Worm (Caenorhabditis elegans) whole organism, L2 larva: Measurements from ENCODE around the gene F41H10.4.

Experiments
- R02D3.7 ChIP-seq: fragments of 150-350 bp; optimal IDR thresholded peaks from 2 replicates; lab custom pipeline; 2014; ENCODE audit warnings: missing biosample characterization, missing genetic modification characterization
- aly-2 ChIP-seq: fragments of 150-350 bp; optimal IDR thresholded peaks from 2 replicates; lab custom pipeline; 2014; ENCODE audit warnings: missing biosample characterization, missing genetic modification characterization
- ama-1 ChIP-seq: fragments of 150-350 bp; optimal IDR thresholded peaks from 2 replicates; lab custom pipeline; 2018; ENCODE audit warnings: inconsistent platforms
- ceh-82 ChIP-seq: fragments of 150-350 bp; optimal IDR thresholded peaks from 2 replicates; lab custom pipeline; 2014; ENCODE audit warnings: missing biosample characterization, missing genetic modification characterization
- egl-27 ChIP-seq: sonication (generic microtip); optimal IDR thresholded peaks from 3 replicates; lab custom pipeline; 2017; ENCODE audit warnings: missing biosample characterization, missing genetic modification reagents, missing genetic modification characterization
- gmeb-1 ChIP-seq: fragments of 150-350 bp; optimal IDR thresholded peaks from 2 replicates; lab custom pipeline; 2014; ENCODE audit warnings: missing biosample characterization, missing genetic modification characterization
- mbf-1 ChIP-seq: sonication (generic microtip); optimal IDR thresholded peaks from 2 replicates; lab custom pipeline; 2017; ENCODE audit warnings: missing biosample characterization, missing genetic modification characterization
- mdl-1 ChIP-seq, 2 experiments: fragments of 150-350 bp in 1 of 2; sonication (generic microtip) in 1 of 2; optimal IDR thresholded peaks; 2 replicates each; lab custom pipeline; 2017; ENCODE audit warnings: missing biosample characterization in 2 of 2, missing genetic modification characterization in 2 of 2
- nhr-11 ChIP-seq: fragments of 150-350 bp; optimal IDR thresholded peaks from 2 replicates; lab custom pipeline; 2014; ENCODE audit warnings: missing biosample characterization, missing genetic modification characterization
- nhr-23 ChIP-seq: fragments of 150-350 bp; optimal IDR thresholded peaks from 2 replicates; lab custom pipeline; 2014; ENCODE audit warnings: missing biosample characterization, missing genetic modification reagents, missing genetic modification characterization
- nhr-77 ChIP-seq: fragments of 150-350 bp; optimal IDR thresholded peaks from 2 replicates; lab custom pipeline; 2014; ENCODE audit warnings: missing biosample characterization, missing genetic modification characterization
- snpc-4 ChIP-seq: fragments of 150-350 bp; optimal IDR thresholded peaks from 2 replicates; lab custom pipeline; 2014; ENCODE audit warnings: missing biosample characterization, missing genetic modification characterization

DNA sequence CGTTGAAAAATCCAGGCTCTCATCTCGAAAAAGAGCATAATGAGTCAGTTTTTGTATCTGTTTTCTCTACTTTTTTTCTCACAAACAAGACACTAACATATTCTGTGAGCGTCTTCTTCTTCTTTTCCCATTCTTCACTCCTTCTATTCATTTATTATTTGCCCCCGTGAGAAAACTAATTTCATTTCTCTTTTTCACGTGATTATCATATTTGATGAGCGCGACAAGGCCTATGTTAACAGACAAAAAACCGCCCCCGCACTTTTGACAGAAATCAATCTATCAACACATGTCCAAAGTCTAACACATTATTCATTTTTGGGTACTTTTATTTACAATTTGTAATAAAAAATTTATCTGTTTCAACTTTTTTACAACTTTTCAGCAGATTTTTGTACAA lies 26.7 kb upstream of the F41H10.4 start:
- TF ChIP-seq mdl-1 (tag; optimal IDR thresholded peaks at IDR 0.05; lab: Kevin White, UChicago) (no peak), gmeb-1 (tag; lab: Kevin White, UChicago) (no peak), R02D3.7 (tag; lab: Kevin White, UChicago) (no peak), snpc-4 (no peak), mbf-1 (tag; lab: Kevin White, UChicago) (no peak), nhr-11 (no peak), ama-1 (lab: Kevin White, UChicago) (no peak), nhr-77 (tag; lab: Kevin White, UChicago) (no peak), ceh-82 (tag; lab: Kevin White, UChicago) (no peak), aly-2 (tag; lab: Kevin White, UChicago) (no peak), egl-27 (tag; lab: Kevin White, UChicago) (no peak), nhr-23 (tag; lab: Kevin White, UChicago) (no peak)
